Worm (Caenorhabditis elegans) whole organism, L1 larva: ENCODE results near the gene C55A6.1.

Experiments used
- aly-2 ChIP-seq: fragments of 150-350 bp; optimal IDR thresholded peaks from 2 replicates; lab custom pipeline; 2014; ENCODE audit warnings: missing biosample characterization, missing genetic modification characterization
- lsy-2 ChIP-seq, 2 experiments: fragments of 150-350 bp; optimal IDR thresholded peaks; 2 replicates each; lab custom pipeline; 2014; ENCODE audit warnings: missing biosample characterization in 2 of 2, missing genetic modification characterization in 2 of 2
- rnt-1 ChIP-seq: sonication (generic microtip); optimal IDR thresholded peaks from 2 replicates; lab custom pipeline; 2016; ENCODE audit warnings: mild to moderate bottlenecking, missing genetic modification characterization, moderate library complexity, missing compliant biosample characterization
- ztf-11 ChIP-seq, 2 experiments: sonication (generic microtip); optimal IDR thresholded peaks; 2 replicates each; lab custom pipeline; 2016 to 2017; ENCODE audit warnings: missing genetic modification characterization in 2 of 2, missing biosample characterization in 1 of 2, missing compliant biosample characterization in 1 of 2

ce11 chrV:11532964-11533363 lies 28.2 kb upstream of the C55A6.1 start:
- TF ChIP-seq aly-2 (tag; lab: Kevin White, UChicago): no peak
- TF ChIP-seq lsy-2 (tag; optimal IDR thresholded peaks at IDR 0.05; lab: Kevin White, UChicago): peak in 1 of 2 experiments; percentile 50
- peak; percentile 41 for TF ChIP-seq rnt-1 (tag; lab: Kevin White, UChicago)
- TF ChIP-seq ztf-11 (tag; optimal IDR thresholded peaks at IDR 0.05; lab: Kevin White, UChicago): no peak
